Fruit fly (Drosophila melanogaster) whole organism, pupa: Measurements from ENCODE around the gene CG14439.

Experiments
- CG10348 ChIP-seq: fragments of 200-800 bp; sonication (Bioruptor generic); IDR thresholded peaks from 2 replicates; pipeline ENCODE4 v1.3.6; 2022; ENCODE audit warnings: missing biosample characterization, missing genetic modification characterization
- CG12605 ChIP-seq: fragments of 200-800 bp; sonication (Bioruptor generic); IDR thresholded peaks from 2 replicates; pipeline ENCODE4 v1.3.6; 2022; ENCODE audit warnings: missing biosample characterization, missing genetic modification characterization
- CG13204 ChIP-seq: fragments of 200-800 bp; sonication (Bioruptor generic); optimal IDR thresholded peaks from 2 replicates; lab custom pipeline; 2018; ENCODE audit warnings: missing biosample characterization, mild to moderate bottlenecking, missing genetic modification characterization, moderate library complexity
- CG14655 ChIP-seq: fragments of 200-800 bp; sonication (Bioruptor generic); optimal IDR thresholded peaks from 3 replicates; lab custom pipeline; 2017; ENCODE audit warnings: mild to moderate bottlenecking, missing biosample characterization, missing genetic modification reagents, missing genetic modification characterization
- CG15710 ChIP-seq: fragments of 200-800 bp; sonication (Bioruptor generic); optimal IDR thresholded peaks from 2 replicates; lab custom pipeline; 2018; ENCODE audit warnings: missing biosample characterization, mild to moderate bottlenecking, missing genetic modification characterization, moderate library complexity
- CG17806 ChIP-seq: fragments of 200-800 bp; sonication (Bioruptor generic); optimal IDR thresholded peaks from 2 replicates; lab custom pipeline; 2018; ENCODE audit warnings: missing biosample characterization, mild to moderate bottlenecking, missing genetic modification characterization, moderate library complexity
- CG32121 ChIP-seq: fragments of 200-800 bp; sonication (Bioruptor generic); IDR thresholded peaks from 2 replicates; pipeline ENCODE4 v1.3.6; 2022; ENCODE audit warnings: missing biosample characterization, missing genetic modification characterization
- CG34367 ChIP-seq: fragments of 200-800 bp; sonication (Bioruptor generic); optimal IDR thresholded peaks from 2 replicates; lab custom pipeline; 2018; ENCODE audit warnings: missing biosample characterization, mild to moderate bottlenecking, missing genetic modification characterization
- CG4496 ChIP-seq: fragments of 200-800 bp; sonication (Bioruptor generic); IDR thresholded peaks from 3 replicates; pipeline ENCODE4 v1.3.6; 2022; ENCODE audit warnings: missing biosample characterization, missing genetic modification characterization
- CG8159 ChIP-seq: fragments of 200-800 bp; sonication (Bioruptor generic); optimal IDR thresholded peaks from 3 replicates; lab custom pipeline; 2018; ENCODE audit warnings: missing biosample characterization, mild to moderate bottlenecking, missing genetic modification characterization, moderate library complexity
- CG8301 ChIP-seq: fragments of 200-800 bp; sonication (Bioruptor generic); optimal IDR thresholded peaks from 2 replicates; lab custom pipeline; 2018; ENCODE audit warnings: missing biosample characterization, mild to moderate bottlenecking, missing genetic modification characterization
- CG9948 ChIP-seq: fragments of 200-800 bp; sonication (Bioruptor generic); optimal IDR thresholded peaks from 2 replicates; lab custom pipeline; 2018; ENCODE audit warnings: missing biosample characterization, mild to moderate bottlenecking, missing genetic modification characterization, moderate library complexity
- D1 ChIP-seq: fragments of 200-800 bp; sonication (Bioruptor generic); optimal IDR thresholded peaks from 2 replicates; lab custom pipeline; 2018; ENCODE audit warnings: missing biosample characterization, mild to moderate bottlenecking, missing genetic modification characterization, moderate library complexity
- EcR ChIP-seq: fragments of 200-800 bp; sonication (Bioruptor generic); optimal IDR thresholded peaks from 3 replicates; lab custom pipeline; 2019; ENCODE audit warnings: missing biosample characterization, missing genetic modification characterization, mild to moderate bottlenecking, moderate library complexity, missing genetic modification reagents
- Ets98B ChIP-seq: fragments of 200-800 bp; sonication (Bioruptor generic); IDR thresholded peaks from 2 replicates; pipeline ENCODE4 v1.3.6; 2022; ENCODE audit warnings: missing biosample characterization, missing genetic modification characterization
- Pif1A ChIP-seq: fragments of 200-800 bp; sonication (Bioruptor generic); optimal IDR thresholded peaks from 3 replicates; lab custom pipeline; 2016; ENCODE audit warnings: missing biosample characterization, missing genetic modification characterization
- Pif1B ChIP-seq: fragments of 200-800 bp; sonication (Bioruptor generic); optimal IDR thresholded peaks from 3 replicates; lab custom pipeline; 2016; ENCODE audit warnings: missing biosample characterization, missing genetic modification characterization
- Snoo ChIP-seq: fragments of 200-800 bp; sonication (Bioruptor generic); optimal IDR thresholded peaks from 3 replicates; lab custom pipeline; 2017; ENCODE audit warnings: missing biosample characterization, mild to moderate bottlenecking, missing genetic modification characterization, inconsistent platforms
- fd96Ca ChIP-seq: fragments of 200-800 bp; sonication (Bioruptor generic); IDR thresholded peaks from 3 replicates; pipeline ENCODE4 v1.3.6; 2022; ENCODE audit warnings: missing biosample characterization, missing genetic modification characterization
- gl ChIP-seq: fragments of 200-800 bp; sonication (Bioruptor generic); optimal IDR thresholded peaks from 2 replicates; lab custom pipeline; 2018; ENCODE audit warnings: missing biosample characterization, mild to moderate bottlenecking, missing genetic modification characterization
- rn ChIP-seq: fragments of 200-800 bp; sonication (Bioruptor generic); IDR thresholded peaks from 2 replicates; pipeline ENCODE4 v1.3.6; 2022; ENCODE audit warnings: missing biosample characterization, missing genetic modification characterization

CG14439 gene

DNA sequence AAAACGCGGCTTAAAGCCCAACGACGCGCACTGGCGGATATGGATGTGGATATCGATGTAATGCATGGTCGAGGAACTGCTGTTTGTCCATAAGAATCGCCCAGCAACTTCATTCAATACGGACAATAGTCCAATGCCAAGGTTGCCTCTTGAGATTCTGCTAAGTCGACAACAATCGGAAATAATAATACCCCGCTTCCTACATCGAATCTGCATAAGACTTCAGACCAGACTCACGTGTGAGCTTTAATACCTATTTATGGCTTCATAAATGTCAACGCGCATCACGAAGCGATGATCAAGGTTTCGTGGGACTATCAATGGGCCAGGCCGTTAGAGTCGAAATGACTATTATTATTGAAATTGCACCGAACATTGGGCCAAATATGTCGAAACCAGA, 4.6 kb downstream of the CG14439 start:
- TF ChIP-seq Ets98B (GFP tag; lab: Robert Waterston, UW) (no peak), CG17806 (tag; lab: Kevin White, UChicago) (no peak), CG8301 (tag; lab: Kevin White, UChicago) (no peak), Pif1A (GFP tag; lab: Kevin White, UChicago) (no peak), CG13204 (GFP tag; lab: Kevin White, UChicago) (no peak), CG4496 (GFP tag; lab: Robert Waterston, UW) (no peak), CG12605 (no peak), CG34367 (no peak), CG32121 (no peak), Snoo (tag; lab: Kevin White, UChicago) (no peak), CG14655 (GFP tag; lab: Kevin White, UChicago) (no peak), EcR (GFP tag; lab: Kevin White, UChicago) (no peak), CG10348 (no peak), gl (tag; lab: Kevin White, UChicago) (no peak), D1 (no peak), CG8159 (tag; lab: Kevin White, UChicago) (no peak), fd96Ca (GFP tag; lab: Robert Waterston, UW) (no peak), Pif1B (GFP tag; lab: Kevin White, UChicago) (no peak), CG15710 (tag; lab: Kevin White, UChicago) (no peak), rn (GFP tag; lab: Robert Waterston, UW) (no peak)
- TF ChIP-seq, all 21 proteins: peak for 0

DNA sequence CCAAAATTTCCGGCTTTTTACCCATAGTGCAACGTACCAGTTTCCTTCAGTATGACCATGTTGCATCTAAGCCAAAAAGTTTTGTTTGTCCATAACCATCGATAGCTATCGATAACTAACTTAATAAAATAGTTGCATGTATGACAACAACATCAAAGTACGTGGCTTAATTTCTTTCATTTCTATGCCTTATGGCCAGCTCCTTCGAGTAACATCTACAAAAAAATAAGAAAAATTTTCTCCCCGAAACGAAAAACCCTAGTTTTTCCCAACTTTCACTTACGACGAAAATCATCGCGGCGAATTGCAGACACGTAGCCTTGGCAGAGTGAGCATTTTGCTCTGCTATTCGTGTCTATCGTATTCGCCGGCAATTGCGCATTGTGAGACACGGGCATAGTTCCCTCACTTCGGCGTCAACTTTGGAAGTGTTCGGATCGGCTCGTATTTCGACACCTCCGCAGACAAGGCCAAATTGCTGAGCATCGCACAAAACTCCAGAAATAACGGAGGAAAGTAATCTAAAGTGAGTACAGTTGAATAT, 8.9 kb downstream of the CG14439 start, which contains the start of gene sov:
TSS of gene sov (plus strand) at position 148 of the 544 bp plus-strand sequence.
- TF ChIP-seq CG32121 (no peak), CG34367 (no peak), D1 (no peak), CG4496 (GFP tag; lab: Robert Waterston, UW) (0 out of 3 replicates have a peak, but pooled peaks have one; percentile 28)

DNA sequence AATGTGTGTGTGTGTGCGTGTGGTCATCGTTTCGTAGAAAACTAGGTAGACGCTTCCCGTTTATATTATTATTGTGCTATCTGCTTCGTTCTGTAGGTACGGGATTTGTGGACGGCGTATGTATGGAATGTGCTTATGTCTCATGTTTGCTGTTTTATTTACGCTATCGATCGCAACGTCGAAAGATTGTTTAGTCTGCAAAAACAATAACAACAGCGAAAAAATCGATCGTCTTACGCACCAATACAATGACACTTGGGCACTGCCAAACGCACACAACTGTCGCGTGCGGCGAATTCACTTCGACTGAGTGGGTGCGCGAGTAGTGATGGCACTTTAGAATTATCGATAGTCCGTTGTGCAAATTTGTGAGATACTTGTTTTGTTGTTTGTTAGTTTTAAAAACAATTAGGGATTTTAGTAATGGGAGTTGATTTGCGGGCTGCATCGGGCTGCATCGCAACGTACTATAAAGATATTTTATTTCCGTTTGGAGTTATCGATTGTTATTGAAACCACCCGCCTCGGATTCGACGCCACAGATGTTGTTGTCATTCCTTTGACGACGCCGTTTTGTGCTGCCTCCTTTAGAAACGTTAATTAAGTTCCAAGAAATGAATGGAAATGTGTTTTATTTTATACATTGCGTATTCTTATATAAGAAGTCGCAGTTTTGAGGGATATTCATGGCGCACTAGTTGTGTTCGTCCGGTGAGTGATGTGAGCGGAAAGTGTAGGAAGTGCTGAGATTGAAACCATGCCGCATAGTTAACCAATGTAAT, 12.0 kb downstream of the CG14439 start:
- TF ChIP-seq CG14655 (GFP tag; lab: Kevin White, UChicago) (no peak), CG4496 (GFP tag; lab: Robert Waterston, UW) (0 out of 3 replicates have a peak, but pooled peaks have one; percentile 30), EcR (GFP tag; lab: Kevin White, UChicago) (peak; percentile 16), Ets98B (GFP tag; lab: Robert Waterston, UW) (peak; percentile 33; the same call in 1 of the 2 replicates)

DNA sequence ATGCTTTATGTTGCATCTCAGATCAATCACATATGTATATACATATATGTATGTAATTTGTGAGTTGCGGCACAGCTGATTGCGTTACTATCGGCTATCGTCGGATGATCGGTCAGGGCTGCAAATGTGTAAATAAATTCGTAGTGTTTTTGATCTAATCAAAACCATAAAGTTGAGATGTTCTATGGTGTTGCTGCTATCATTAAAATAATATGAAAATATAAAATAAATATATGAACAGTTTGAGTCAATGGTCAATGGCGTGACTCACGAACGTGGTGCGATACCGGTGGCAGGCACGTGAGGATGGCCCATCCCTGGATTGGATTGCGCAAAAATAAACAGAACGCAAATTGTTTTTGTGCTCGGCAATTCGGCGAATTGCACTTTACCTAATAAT, 23.6 kb downstream of the CG14439 start, which contains the start of gene Coq7:
TSS of gene Coq7 (plus strand) at position 302 of the 400 bp plus-strand sequence.
- TF ChIP-seq CG17806 (tag; lab: Kevin White, UChicago) (peak; percentile 80), CG9948 (tag; lab: Kevin White, UChicago) (peak; percentile 74), CG34367 (peak; percentile 74), Pif1B (GFP tag; lab: Kevin White, UChicago) (no peak), CG8159 (tag; lab: Kevin White, UChicago) (no peak), CG12605 (peak; percentile 33; the same call in 1 of the 2 replicates), Pif1A (GFP tag; lab: Kevin White, UChicago) (no peak), CG13204 (GFP tag; lab: Kevin White, UChicago) (no peak), Snoo (tag; lab: Kevin White, UChicago) (peak; percentile 71), gl (tag; lab: Kevin White, UChicago) (peak; percentile 58), rn (GFP tag; lab: Robert Waterston, UW) (peak; percentile 85), fd96Ca (GFP tag; lab: Robert Waterston, UW) (peak; percentile 94), CG14655 (GFP tag; lab: Kevin White, UChicago) (no peak), D1 (no peak), CG15710 (tag; lab: Kevin White, UChicago) (peak; percentile 80), CG4496 (GFP tag; lab: Robert Waterston, UW) (peak; percentile 92), CG10348 (peak; percentile 55), Ets98B (GFP tag; lab: Robert Waterston, UW) (peak; percentile 86), EcR (GFP tag; lab: Kevin White, UChicago) (no peak), CG8301 (tag; lab: Kevin White, UChicago) (no peak), CG32121 (peak; percentile 83)

DNA sequence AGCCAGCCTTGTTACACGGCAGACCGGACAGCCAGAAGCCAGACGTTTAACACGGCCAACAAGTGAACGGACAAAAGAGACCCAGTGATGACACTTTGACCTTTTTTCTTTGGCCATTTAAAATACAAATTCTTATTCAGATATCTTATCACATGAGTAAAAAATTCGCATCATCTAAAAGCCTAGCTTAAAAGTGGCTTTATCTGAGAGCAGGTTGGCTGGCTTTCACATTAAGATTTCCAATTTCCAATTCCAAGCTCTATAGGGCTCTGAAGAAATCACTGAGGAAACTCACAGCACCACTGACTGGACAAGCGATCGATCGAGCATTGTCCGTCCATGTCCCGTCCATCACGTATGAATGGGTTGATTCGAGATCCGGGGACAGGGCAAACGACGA, 28.3 kb downstream of the CG14439 start:
- no peak for TF ChIP-seq rn (GFP tag; lab: Robert Waterston, UW)
- TF ChIP-seq fd96Ca (GFP tag; lab: Robert Waterston, UW) = no peak
- TF ChIP-seq EcR (GFP tag; lab: Kevin White, UChicago) = peak; percentile 53
- peak; percentile 49 for TF ChIP-seq CG8159 (tag; lab: Kevin White, UChicago)
- TF ChIP-seq Snoo (tag; lab: Kevin White, UChicago) = peak; percentile 58
- TF ChIP-seq CG32121 = no peak
- TF ChIP-seq CG4496 (GFP tag; lab: Robert Waterston, UW) = no peak
- peak; percentile 40 for TF ChIP-seq CG15710 (tag; lab: Kevin White, UChicago)
- TF ChIP-seq Pif1A (GFP tag; lab: Kevin White, UChicago) = no peak
- TF ChIP-seq CG12605 = no peak
- no peak for TF ChIP-seq CG8301 (tag; lab: Kevin White, UChicago)
- TF ChIP-seq gl (tag; lab: Kevin White, UChicago) = no peak
- TF ChIP-seq CG34367 = no peak
- peak; percentile 15 for TF ChIP-seq CG9948 (tag; lab: Kevin White, UChicago)
- peak; percentile 8 for TF ChIP-seq CG17806 (tag; lab: Kevin White, UChicago)
- no peak for TF ChIP-seq CG10348
